Worm (Caenorhabditis elegans): ENCODE data around the gene tbck-1.

- TF ChIP-seq dpff-1 (tag; optimal IDR thresholded peaks at IDR 0.05) (no peak), bed-2 (GFP tag; IDR thresholded peaks at IDR 0.05) (no peak), ceh-79 (tag; optimal IDR thresholded peaks at IDR 0.05) (no peak), sptf-2 (GFP tag; optimal IDR thresholded peaks at IDR 0.05) (no peak), snpc-4 (GFP tag; optimal IDR thresholded peaks at IDR 0.05) (no peak), snpc-4 (tag; optimal IDR thresholded peaks at IDR 0.05) (no peak)
These were observed 26.4 kb downstream of the tbck-1 start for ce11 chrII:4854761-4855160.

All from whole organism, young adult.